Fruit fly (Drosophila melanogaster): ENCODE measurements around the gene CG12229.

CG12229 gene

DNA sequence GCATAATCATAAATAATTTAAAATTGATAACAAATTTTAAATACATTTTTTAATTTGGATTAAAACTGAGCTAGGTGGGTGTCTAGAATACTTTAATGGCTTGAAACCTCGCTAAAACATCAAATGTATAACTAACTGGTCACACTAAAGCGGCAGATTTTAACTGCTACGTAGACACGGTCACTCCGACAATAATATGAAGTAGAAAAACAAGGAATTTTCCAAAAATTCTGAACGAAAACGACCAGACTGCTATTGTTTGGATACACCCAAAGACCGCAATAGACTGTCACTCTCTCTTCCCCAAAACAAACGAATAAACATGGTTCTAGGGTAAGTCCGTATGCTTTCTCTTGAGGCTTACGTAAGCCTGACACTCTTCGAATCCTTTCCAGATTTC, 29.6 kb upstream of the CG12229 start, which contains the start of gene QIL1 (continued):
- no peak for TF ChIP-seq CG9727 (GFP tag; optimal IDR thresholded peaks at IDR 0.05)
- TF ChIP-seq gt (GFP tag; IDR thresholded peaks at IDR 0.05) = no peak
- TF ChIP-seq CG18011 (GFP tag; optimal IDR thresholded peaks at IDR 0.05) = no peak
- no peak for TF ChIP-seq CG7839 (tag; optimal IDR thresholded peaks at IDR 0.05)
- no peak for TF ChIP-seq CG15269 (tag; optimal IDR thresholded peaks at IDR 0.05)
- TF ChIP-seq CG16813 (GFP tag; IDR thresholded peaks at IDR 0.05; ENCODE audit: partially characterized antibody) = no peak
- TF ChIP-seq gsb (GFP tag; IDR thresholded peaks at IDR 0.05) = no peak
- TF ChIP-seq pho (GFP tag; optimal IDR thresholded peaks at IDR 0.05) = no peak
- TF ChIP-seq bsh (GFP tag; optimal IDR thresholded peaks at IDR 0.05) = no peak
- no peak for TF ChIP-seq CG10366 (GFP tag; IDR thresholded peaks at IDR 0.05)
- no peak for TF ChIP-seq CG18599 (GFP tag; optimal IDR thresholded peaks at IDR 0.05)
- TF ChIP-seq CTCF (GFP tag; optimal IDR thresholded peaks at IDR 0.05) = peak; percentile 61
- no peak for TF ChIP-seq CG6813 (GFP tag; optimal IDR thresholded peaks at IDR 0.05)
- TF ChIP-seq sug (tag; optimal IDR thresholded peaks at IDR 0.05) = peak; percentile 1
- no peak for TF ChIP-seq sna (GFP tag; IDR thresholded peaks at IDR 0.05; ENCODE audit: partially characterized antibody)
- TF ChIP-seq nau (GFP tag; optimal IDR thresholded peaks at IDR 0.05) = no peak
- TF ChIP-seq CG1024 (GFP tag; IDR thresholded peaks at IDR 0.05) = no peak
- no peak for TF ChIP-seq CG17328 (GFP tag; IDR thresholded peaks at IDR 0.05)
- TF ChIP-seq gem (tag; optimal IDR thresholded peaks at IDR 0.05) = peak; percentile 16
- TF ChIP-seq CG9817 (tag; optimal IDR thresholded peaks at IDR 0.05) = no peak
- TF ChIP-seq Max (GFP tag; optimal IDR thresholded peaks at IDR 0.05) = no peak
- TF ChIP-seq zen2 (GFP tag; IDR thresholded peaks at IDR 0.05; ENCODE audit: partially characterized antibody) = no peak
- TF ChIP-seq slbo (GFP tag; IDR thresholded peaks at IDR 0.05) = no peak
- TF ChIP-seq CG13424 (tag; optimal IDR thresholded peaks at IDR 0.05) = no peak
- no peak for TF ChIP-seq ATbp (GFP tag; optimal IDR thresholded peaks at IDR 0.05)
- no peak for TF ChIP-seq ranshi (GFP tag; IDR thresholded peaks at IDR 0.05)
- TF ChIP-seq Asciz (GFP tag; optimal IDR thresholded peaks at IDR 0.05) = no peak
- no peak for TF ChIP-seq salm (tag; optimal IDR thresholded peaks at IDR 0.05)
- TF ChIP-seq CG14014 (GFP tag; IDR thresholded peaks at IDR 0.05) = no peak
- TF ChIP-seq CG18476 (GFP tag; optimal IDR thresholded peaks at IDR 0.05) = no peak
- TF ChIP-seq insv (GFP tag; optimal IDR thresholded peaks at IDR 0.05) = no peak
- TF ChIP-seq Doc3 (GFP tag; IDR thresholded peaks at IDR 0.05; ENCODE audit: partially characterized antibody) = no peak
- TF ChIP-seq her (GFP tag; optimal IDR thresholded peaks at IDR 0.05) = no peak
- TF ChIP-seq jing (GFP tag; optimal IDR thresholded peaks at IDR 0.05) = no peak
- TF ChIP-seq Rx (GFP tag; IDR thresholded peaks at IDR 0.05) = no peak
- TF ChIP-seq NfI (GFP tag; optimal IDR thresholded peaks at IDR 0.05) = peak; percentile 2
- no peak for TF ChIP-seq odd (GFP tag; optimal IDR thresholded peaks at IDR 0.05)
- TF ChIP-seq CG6272 (GFP tag; IDR thresholded peaks at IDR 0.05) = no peak
- peak; percentile 77 for TF ChIP-seq trem (tag; optimal IDR thresholded peaks at IDR 0.05)
- no peak for TF ChIP-seq CG6254 (GFP tag; optimal IDR thresholded peaks at IDR 0.05)
- TF ChIP-seq CG5245 (GFP tag; optimal IDR thresholded peaks at IDR 0.05) = no peak
- TF ChIP-seq Atf3 (GFP tag; optimal IDR thresholded peaks at IDR 0.05) = no peak
- TF ChIP-seq CG13775 (GFP tag; optimal IDR thresholded peaks at IDR 0.05) = no peak
- no peak for TF ChIP-seq CG1792 (GFP tag; optimal IDR thresholded peaks at IDR 0.05)
- TF ChIP-seq CG3163 (GFP tag; optimal IDR thresholded peaks at IDR 0.05) = no peak
- no peak for TF ChIP-seq kay (GFP tag; optimal IDR thresholded peaks at IDR 0.05)
- peak; percentile 41 for TF ChIP-seq BEAF-32 (GFP tag; optimal IDR thresholded peaks at IDR 0.05)
- TF ChIP-seq CG6683 (GFP tag; optimal IDR thresholded peaks at IDR 0.05) = no peak
- TF ChIP-seq CG7372 (GFP tag; IDR thresholded peaks at IDR 0.05) = no peak
- TF ChIP-seq ssp (GFP tag; IDR thresholded peaks at IDR 0.05) = no peak
- no peak for TF ChIP-seq CG12071 (GFP tag; optimal IDR thresholded peaks at IDR 0.05)
- no peak for TF ChIP-seq CG4730 (GFP tag; IDR thresholded peaks at IDR 0.05)
